Worm (Caenorhabditis elegans): Measurements from ENCODE around the gene srh-95.

- no peak for TF ChIP-seq ttx-3 (tag; optimal IDR thresholded peaks at IDR 0.05)
- TF ChIP-seq pha-4 (tag; optimal IDR thresholded peaks at IDR 0.05), result no peak
- TF ChIP-seq lin-11 (tag; optimal IDR thresholded peaks at IDR 0.05), result no peak
- TF ChIP-seq ama-1 (optimal IDR thresholded peaks at IDR 0.05), result no peak
- TF ChIP-seq zip-5 (tag; optimal IDR thresholded peaks at IDR 0.05), result no peak
- TF ChIP-seq ceh-34 (tag; optimal IDR thresholded peaks at IDR 0.05), result no peak
- TF ChIP-seq hlh-6 (tag; optimal IDR thresholded peaks at IDR 0.05), result no peak
- no peak for TF ChIP-seq unc-86 (tag; optimal IDR thresholded peaks at IDR 0.05)
- no peak for TF ChIP-seq mec-3 (tag; optimal IDR thresholded peaks at IDR 0.05; ENCODE audit: borderline replicate concordance)
- no peak for TF ChIP-seq sox-4 (tag; optimal IDR thresholded peaks at IDR 0.05)
- TF ChIP-seq pros-1 (tag; optimal IDR thresholded peaks at IDR 0.05), result no peak
- no peak for TF ChIP-seq ceh-9 (tag; optimal IDR thresholded peaks at IDR 0.05)
These were observed 41.8 kb upstream of the srh-95 start, which contains the start of gene irld-26 for ce11 chrV:16204888-16205287.

All from whole organism, late embryonic.